Fruit fly (Drosophila melanogaster): Measurements from ENCODE around the gene CG15876.

dm6 chr3L:4700091-4700490, 5.4 kb upstream of the CG15876 start:
- TF ChIP-seq CG10348 (GFP tag; IDR thresholded peaks at IDR 0.05) (no peak), CG14655 (GFP tag; optimal IDR thresholded peaks at IDR 0.05) (peak; percentile 20), Ets98B (GFP tag; IDR thresholded peaks at IDR 0.05) (peak; percentile 74), CG13204 (GFP tag; optimal IDR thresholded peaks at IDR 0.05) (no peak), Pif1B (GFP tag; optimal IDR thresholded peaks at IDR 0.05) (no peak), CG8301 (tag; optimal IDR thresholded peaks at IDR 0.05) (peak; percentile 10), CG12605 (GFP tag; IDR thresholded peaks at IDR 0.05) (peak; percentile 28; the same call in 1 of the 2 replicates), CG8159 (tag; optimal IDR thresholded peaks at IDR 0.05) (no peak), D1 (tag; optimal IDR thresholded peaks at IDR 0.05) (no peak), CG32121 (GFP tag; IDR thresholded peaks at IDR 0.05) (peak; percentile 85)
